Worm (Caenorhabditis elegans) whole organism, mixed stage, embryonic: ENCODE results near the gene C04G6.11.
A peak's percentile ranks its signal among the peaks of the same experiment; 100 is the strongest.

Experiments
- M03D4.4 ChIP-seq: sonication (generic microtip); optimal IDR thresholded peaks from 2 replicates; lab custom pipeline; 2017; ENCODE audit warnings: mild to moderate bottlenecking, missing genetic modification characterization, missing compliant biosample characterization
- bed-3 ChIP-seq: fragments of 200-800 bp; sonication (Bioruptor generic); optimal IDR thresholded peaks from 3 replicates; lab custom pipeline; 2018; ENCODE audit warnings: mild to moderate bottlenecking, missing genetic modification characterization, moderate library complexity, missing compliant biosample characterization
- blmp-1 ChIP-seq: fragments of 150-350 bp; optimal IDR thresholded peaks from 2 replicates; lab custom pipeline; 2014; ENCODE audit warnings: missing biosample characterization, missing genetic modification characterization
- ceh-39 ChIP-seq: fragments of 150-350 bp; optimal IDR thresholded peaks from 2 replicates; lab custom pipeline; 2014; ENCODE audit warnings: missing biosample characterization, missing genetic modification characterization
- ceh-43 ChIP-seq: fragments of 200-800 bp; sonication (Bioruptor generic); optimal IDR thresholded peaks from 2 replicates; lab custom pipeline; 2018; ENCODE audit warnings: mild to moderate bottlenecking, missing genetic modification characterization, moderate library complexity, missing compliant biosample characterization
- ceh-83 ChIP-seq: fragments of 200-800 bp; sonication (Bioruptor generic); optimal IDR thresholded peaks from 2 replicates; lab custom pipeline; 2018; ENCODE audit warnings: mild to moderate bottlenecking, missing genetic modification characterization, missing compliant biosample characterization
- ces-1 ChIP-seq: fragments of 150-350 bp; optimal IDR thresholded peaks from 2 replicates; lab custom pipeline; 2014; ENCODE audit warnings: missing biosample characterization, missing genetic modification reagents, missing genetic modification characterization
- cnd-1 ChIP-seq: fragments of 200-800 bp; sonication (Bioruptor generic); optimal IDR thresholded peaks from 2 replicates; lab custom pipeline; 2018; ENCODE audit warnings: mild to moderate bottlenecking, missing genetic modification characterization, missing compliant biosample characterization
- drap-1 ChIP-seq: fragments of 200-800 bp; sonication (Bioruptor generic); optimal IDR thresholded peaks from 3 replicates; lab custom pipeline; 2018; ENCODE audit warnings: mild to moderate bottlenecking, missing genetic modification characterization, missing compliant biosample characterization
- elt-1 ChIP-seq: sonication (generic microtip); optimal IDR thresholded peaks from 2 replicates; lab custom pipeline; 2017; ENCODE audit warnings: missing genetic modification characterization, mild to moderate bottlenecking, missing compliant biosample characterization, antibody characterized with exemption, moderate library complexity, borderline replicate concordance; ENCODE audit not compliant: insufficient read depth
- elt-3 ChIP-seq: fragments of 150-350 bp; optimal IDR thresholded peaks from 2 replicates; lab custom pipeline; 2014; ENCODE audit warnings: missing biosample characterization, missing genetic modification characterization
- flh-1 ChIP-seq: fragments of 200-800 bp; sonication (Bioruptor generic); optimal IDR thresholded peaks from 2 replicates; lab custom pipeline; 2018; ENCODE audit warnings: mild to moderate bottlenecking, missing genetic modification characterization, moderate library complexity, missing compliant biosample characterization
- ham-2 ChIP-seq: fragments of 200-800 bp; sonication (Bioruptor generic); optimal IDR thresholded peaks from 2 replicates; lab custom pipeline; 2018; ENCODE audit warnings: mild to moderate bottlenecking, missing genetic modification characterization, missing compliant biosample characterization
- hlh-1 ChIP-seq: fragments of 150-350 bp; optimal IDR thresholded peaks from 2 replicates; lab custom pipeline; 2014; ENCODE audit warnings: missing biosample characterization, missing genetic modification reagents, missing genetic modification characterization
- lin-13 ChIP-seq: fragments of 150-350 bp; optimal IDR thresholded peaks from 2 replicates; lab custom pipeline; 2014; ENCODE audit warnings: missing biosample characterization, missing genetic modification characterization
- lsy-2 ChIP-seq: fragments of 150-350 bp; optimal IDR thresholded peaks from 2 replicates; lab custom pipeline; 2014; ENCODE audit warnings: missing biosample characterization, missing genetic modification characterization
- mab-5 ChIP-seq: fragments of 150-350 bp; optimal IDR thresholded peaks from 2 replicates; lab custom pipeline; 2014; ENCODE audit warnings: missing biosample characterization, missing genetic modification characterization
- mep-1 ChIP-seq: fragments of 150-350 bp; optimal IDR thresholded peaks from 2 replicates; lab custom pipeline; 2017; ENCODE audit warnings: missing biosample characterization, missing genetic modification reagents, missing genetic modification characterization, inconsistent platforms
- nhr-12 ChIP-seq: fragments of 150-350 bp; optimal IDR thresholded peaks from 2 replicates; lab custom pipeline; 2014; ENCODE audit warnings: missing biosample characterization, missing genetic modification characterization
- nhr-2 ChIP-seq: fragments of 150-350 bp; optimal IDR thresholded peaks from 2 replicates; lab custom pipeline; 2014; ENCODE audit warnings: missing biosample characterization, missing genetic modification characterization
- nhr-237 ChIP-seq: fragments of 150-350 bp; optimal IDR thresholded peaks from 2 replicates; lab custom pipeline; 2014; ENCODE audit warnings: missing biosample characterization, missing genetic modification characterization
- nhr-28 ChIP-seq: fragments of 150-350 bp; optimal IDR thresholded peaks from 2 replicates; lab custom pipeline; 2014; ENCODE audit warnings: missing biosample characterization, missing genetic modification characterization
- nhr-76 ChIP-seq: sonication (generic microtip); optimal IDR thresholded peaks from 2 replicates; lab custom pipeline; 2017; ENCODE audit warnings: missing biosample characterization, missing genetic modification characterization
- pha-4 ChIP-seq: fragments of 150-350 bp; optimal IDR thresholded peaks from 2 replicates; lab custom pipeline; 2018; ENCODE audit warnings: missing biosample characterization, missing genetic modification reagents, missing genetic modification characterization
- sem-2 ChIP-seq: fragments of 200-800 bp; sonication (Bioruptor generic); optimal IDR thresholded peaks from 2 replicates; lab custom pipeline; 2018; ENCODE audit warnings: mild to moderate bottlenecking, missing genetic modification characterization, missing compliant biosample characterization
- snpc-4 ChIP-seq: fragments of 150-350 bp; optimal IDR thresholded peaks from 2 replicates; lab custom pipeline; 2014; ENCODE audit warnings: missing biosample characterization, missing genetic modification characterization
- sptf-1 ChIP-seq: sonication (generic microtip); optimal IDR thresholded peaks from 2 replicates; lab custom pipeline; 2017; ENCODE audit warnings: mild to moderate bottlenecking, missing genetic modification characterization, moderate library complexity, missing compliant biosample characterization
- tbx-8 ChIP-seq: fragments of 200-800 bp; sonication (Bioruptor generic); optimal IDR thresholded peaks from 2 replicates; lab custom pipeline; 2018; ENCODE audit warnings: mild to moderate bottlenecking, missing genetic modification characterization, moderate library complexity, missing compliant biosample characterization
- unc-120 ChIP-seq: sonication (generic microtip); optimal IDR thresholded peaks from 2 replicates; lab custom pipeline; 2017; ENCODE audit warnings: missing genetic modification characterization, missing compliant biosample characterization; ENCODE audit not compliant: poor library complexity, severe bottlenecking
- unc-39 ChIP-seq: fragments of 150-350 bp; optimal IDR thresholded peaks from 2 replicates; lab custom pipeline; 2014; ENCODE audit warnings: missing biosample characterization, missing genetic modification characterization
- unc-62 ChIP-seq: fragments of 150-350 bp; optimal IDR thresholded peaks from 2 replicates; lab custom pipeline; 2014; ENCODE audit warnings: missing biosample characterization, missing genetic modification reagents, missing genetic modification characterization
- zip-8 ChIP-seq: fragments of 150-350 bp; optimal IDR thresholded peaks from 2 replicates; lab custom pipeline; 2014; ENCODE audit warnings: missing biosample characterization, missing genetic modification characterization
- ztf-11 ChIP-seq: fragments of 150-350 bp; optimal IDR thresholded peaks from 2 replicates; lab custom pipeline; 2014; ENCODE audit warnings: missing biosample characterization, missing genetic modification characterization

C04G6.11 gene

ce11 chrII:5084225-5084624, 19.4 kb downstream of the C04G6.11 start:
- TF ChIP-seq flh-1 (no peak), cnd-1 (tag; lab: Kevin White, UChicago) (no peak), blmp-1 (tag; lab: Kevin White, UChicago) (no peak), unc-62 (no peak), nhr-76 (tag; lab: Kevin White, UChicago) (no peak), M03D4.4 (tag; lab: Kevin White, UChicago) (no peak), snpc-4 (tag; lab: Kevin White, UChicago) (no peak), ceh-43 (GFP tag; lab: Kevin White, UChicago) (no peak), zip-8 (tag; lab: Kevin White, UChicago) (no peak), nhr-12 (tag; lab: Kevin White, UChicago) (no peak), elt-1 (tag; lab: Kevin White, UChicago) (no peak), ceh-83 (GFP tag; lab: Kevin White, UChicago) (no peak), ztf-11 (tag; lab: Kevin White, UChicago) (no peak), sptf-1 (tag; lab: Kevin White, UChicago) (no peak), ces-1 (GFP tag; lab: Kevin White, UChicago) (no peak), mab-5 (tag; lab: Kevin White, UChicago) (no peak), bed-3 (GFP tag; lab: Kevin White, UChicago) (no peak), drap-1 (GFP tag; lab: Kevin White, UChicago) (no peak), nhr-28 (tag; lab: Kevin White, UChicago) (no peak), ham-2 (no peak)

- TF ChIP-seq drap-1 (GFP tag; lab: Kevin White, UChicago) (no peak), flh-1 (no peak), M03D4.4 (tag; lab: Kevin White, UChicago) (no peak), hlh-1 (tag; lab: Kevin White, UChicago) (no peak), ztf-11 (tag; lab: Kevin White, UChicago) (no peak), nhr-76 (tag; lab: Kevin White, UChicago) (no peak), pha-4 (no peak), nhr-237 (tag; lab: Kevin White, UChicago) (no peak), elt-3 (tag; lab: Kevin White, UChicago) (no peak)
Observed at ce11 chrII:5083341-5083740, 20.3 kb downstream of the C04G6.11 start, which contains the start of gene C04G6.4. TSS of gene C04G6.4 (minus strand) at chrII:5083441.

ce11 chrII:5081124-5081913, 22.3 kb downstream of the C04G6.11 start, which contains the start of gene dsh-2:
TSS of gene dsh-2 (minus strand) at chrII:5081174.
- TF ChIP-seq cnd-1 (tag; lab: Kevin White, UChicago) (no peak), snpc-4 (tag; lab: Kevin White, UChicago) (no peak), ceh-83 (GFP tag; lab: Kevin White, UChicago) (no peak), sem-2 (no peak), elt-3 (tag; lab: Kevin White, UChicago) (no peak), hlh-1 (tag; lab: Kevin White, UChicago) (peak; percentile 13), mab-5 (tag; lab: Kevin White, UChicago) (no peak), zip-8 (tag; lab: Kevin White, UChicago) (no peak), ztf-11 (tag; lab: Kevin White, UChicago) (no peak), unc-120 (peak; percentile 10), ces-1 (GFP tag; lab: Kevin White, UChicago) (peak; percentile 94), mep-1 (tag; lab: Kevin White, UChicago) (peak; percentile 64), unc-39 (tag; lab: Kevin White, UChicago) (no peak), M03D4.4 (tag; lab: Kevin White, UChicago) (no peak), lsy-2 (peak; percentile 20), drap-1 (GFP tag; lab: Kevin White, UChicago) (no peak), unc-62 (peak; percentile 86), ceh-39 (peak; percentile 82), tbx-8 (GFP tag; lab: Kevin White, UChicago) (no peak), lin-13 (tag; lab: Kevin White, UChicago) (peak; percentile 44), nhr-2 (tag; lab: Kevin White, UChicago) (peak; percentile 70)
